Worm (Caenorhabditis elegans) whole organism, L4 larva: ENCODE results near the gene F52C6.3.
"Not testable (repeated sequence)": the region's sequence is repeated elsewhere in the genome, so short reads cannot be mapped to it uniquely, and the experiment has no call there.

ENCODE experiments used
- Y75B8A.6 ChIP-seq: fragments of 200-800 bp; sonication (Bioruptor generic); IDR thresholded peaks from 2 replicates; pipeline ENCODE4 v1.3.6; 2022; ENCODE audit warnings: missing genetic modification reagents, missing genetic modification characterization, missing compliant biosample characterization
- aha-1 ChIP-seq: fragments of 150-350 bp; peaks from one replicate; lab custom pipeline; 2014; ENCODE audit warnings: missing biosample characterization, missing genetic modification characterization
- ama-1 ChIP-seq: fragments of 150-350 bp; optimal IDR thresholded peaks from 2 replicates; lab custom pipeline; 2014; ENCODE audit warnings: inconsistent platforms, mixed read lengths
- ctbp-1 ChIP-seq: fragments of 200-800 bp; sonication (Bioruptor generic); IDR thresholded peaks from 2 replicates; pipeline ENCODE4 v1.3.6; 2022; ENCODE audit warnings: missing genetic modification reagents, missing genetic modification characterization, missing compliant biosample characterization
- daf-16 ChIP-seq, 3 experiments: sonication (generic microtip); optimal IDR thresholded peaks; 2 replicates each; lab custom pipeline; 2016 to 2017; ENCODE audit warnings: missing genetic modification characterization in 3 of 3, missing genetic modification reagents in 3 of 3, mild to moderate bottlenecking in 2 of 3, missing compliant biosample characterization in 2 of 3, missing biosample characterization in 1 of 3, moderate library complexity in 1 of 3
- dmd-6 ChIP-seq: fragments of 200-800 bp; sonication (Bioruptor generic); IDR thresholded peaks from 2 replicates; pipeline ENCODE4 v1.3.6; 2022; ENCODE audit warnings: missing genetic modification reagents, missing genetic modification characterization, missing compliant biosample characterization
- duxl-1 ChIP-seq: sonication (generic microtip); optimal IDR thresholded peaks from 2 replicates; lab custom pipeline; 2016; ENCODE audit warnings: mild to moderate bottlenecking, missing genetic modification characterization, moderate library complexity, missing compliant biosample characterization; ENCODE audit not compliant: poor library complexity
- fkh-10 ChIP-seq: fragments of 150-350 bp; optimal IDR thresholded peaks from 2 replicates; lab custom pipeline; 2014; ENCODE audit warnings: missing biosample characterization, missing genetic modification reagents, missing genetic modification characterization
- hlh-11 ChIP-seq: fragments of 200-800 bp; sonication (Bioruptor generic); optimal IDR thresholded peaks from 2 replicates; lab custom pipeline; 2018; ENCODE audit warnings: mild to moderate bottlenecking, missing genetic modification characterization, missing compliant biosample characterization
- lin-1 ChIP-seq: fragments of 200-800 bp; sonication (Bioruptor generic); IDR thresholded peaks from 2 replicates; pipeline ENCODE4 v1.3.6; 2022; ENCODE audit warnings: missing genetic modification reagents, missing genetic modification characterization, missing compliant biosample characterization
- madf-5 ChIP-seq, 2 experiments: fragments of 200-800 bp; sonication (Bioruptor generic); IDR thresholded peaks; 2 replicates each; pipeline ENCODE4 v1.3.6; 2022; ENCODE audit warnings: missing compliant biosample characterization in 2 of 2, missing genetic modification characterization in 2 of 2
- mdt-29 ChIP-seq: fragments of 200-800 bp; sonication (Bioruptor generic); IDR thresholded peaks from 2 replicates; pipeline ENCODE4 v1.3.6; 2022; ENCODE audit warnings: missing genetic modification reagents, missing genetic modification characterization, missing compliant biosample characterization
- mxl-3 ChIP-seq: fragments of 200-800 bp; sonication (Bioruptor generic); optimal IDR thresholded peaks from 2 replicates; lab custom pipeline; 2018; ENCODE audit warnings: mild to moderate bottlenecking, missing genetic modification characterization, missing compliant biosample characterization
- nhr-102 ChIP-seq: sonication (generic microtip); optimal IDR thresholded peaks from 2 replicates; lab custom pipeline; 2016; ENCODE audit warnings: mild to moderate bottlenecking, missing genetic modification characterization, moderate library complexity, missing compliant biosample characterization
- nhr-11 ChIP-seq: fragments of 150-350 bp; optimal IDR thresholded peaks from 2 replicates; lab custom pipeline; 2014; ENCODE audit warnings: missing biosample characterization, missing genetic modification characterization
- nhr-28 ChIP-seq: fragments of 150-350 bp; optimal IDR thresholded peaks from 2 replicates; lab custom pipeline; 2014; ENCODE audit warnings: missing biosample characterization, missing genetic modification characterization
- nhr-42 ChIP-seq: fragments of 200-800 bp; sonication (Bioruptor generic); IDR thresholded peaks from 2 replicates; pipeline ENCODE4 v1.3.6; 2022; ENCODE audit warnings: missing genetic modification characterization, missing compliant biosample characterization
- nhr-48 ChIP-seq: sonication (generic microtip); optimal IDR thresholded peaks from 2 replicates; lab custom pipeline; 2016; ENCODE audit warnings: mild to moderate bottlenecking, missing genetic modification characterization, missing compliant biosample characterization
- nhr-6 ChIP-seq: fragments of 150-350 bp; optimal IDR thresholded peaks from 2 replicates; lab custom pipeline; 2014; ENCODE audit warnings: missing biosample characterization, missing genetic modification characterization
- nhr-76 ChIP-seq: fragments of 150-350 bp; optimal IDR thresholded peaks from 2 replicates; lab custom pipeline; 2014; ENCODE audit warnings: missing biosample characterization, missing genetic modification characterization
- nhr-77 ChIP-seq: fragments of 150-350 bp; optimal IDR thresholded peaks from 2 replicates; lab custom pipeline; 2014; ENCODE audit warnings: missing biosample characterization, missing genetic modification characterization
- php-3 ChIP-seq: fragments of 200-800 bp; sonication (Bioruptor generic); IDR thresholded peaks from 2 replicates; pipeline ENCODE4 v1.3.6; 2022; ENCODE audit warnings: missing genetic modification reagents, missing genetic modification characterization, missing compliant biosample characterization
- pqm-1 ChIP-seq: sonication (generic microtip); optimal IDR thresholded peaks from 2 replicates; lab custom pipeline; 2017; ENCODE audit warnings: missing biosample characterization, missing genetic modification characterization
- saeg-2 ChIP-seq: fragments of 200-800 bp; sonication (Bioruptor generic); IDR thresholded peaks from 2 replicates; pipeline ENCODE4 v1.3.6; 2022; ENCODE audit warnings: missing genetic modification reagents, missing genetic modification characterization, missing compliant biosample characterization
- set-16 ChIP-seq: fragments of 200-800 bp; sonication (Bioruptor generic); IDR thresholded peaks from 2 replicates; pipeline ENCODE4 v1.3.6; 2022; ENCODE audit warnings: missing genetic modification reagents, missing genetic modification characterization, missing compliant biosample characterization
- skn-1 ChIP-seq: fragments of 150-350 bp; optimal IDR thresholded peaks from 2 replicates; lab custom pipeline; 2014; ENCODE audit warnings: missing biosample characterization, missing genetic modification characterization
- spr-1 ChIP-seq: sonication (generic microtip); optimal IDR thresholded peaks from 2 replicates; lab custom pipeline; 2016; ENCODE audit warnings: mild to moderate bottlenecking, missing genetic modification characterization, missing compliant biosample characterization
- tag-97 ChIP-seq: fragments of 200-800 bp; sonication (Bioruptor generic); IDR thresholded peaks from 2 replicates; pipeline ENCODE4 v1.3.6; 2022; ENCODE audit warnings: missing genetic modification characterization, missing compliant biosample characterization
- tra-1 ChIP-seq: fragments of 200-800 bp; sonication (Bioruptor generic); IDR thresholded peaks from 2 replicates; pipeline ENCODE4 v1.3.6; 2022; ENCODE audit warnings: missing genetic modification reagents, missing genetic modification characterization, missing compliant biosample characterization
- unc-62 ChIP-seq, 3 experiments: fragments of 150-350 bp in 1 of 3; sonication (generic microtip); optimal IDR thresholded peaks in 2 of 3; peaks in 1 of 3; 1 replicate in 1 of 3; 2 replicates in 2 of 3; lab custom pipeline; 2014 to 2017; ENCODE audit warnings: missing biosample characterization in 3 of 3, missing genetic modification characterization in 3 of 3, missing genetic modification reagents in 3 of 3, missing genotype in 1 of 3
- vab-7 ChIP-seq: fragments of 200-800 bp; sonication (Bioruptor generic); IDR thresholded peaks from 2 replicates; pipeline ENCODE4 v1.3.6; 2022; ENCODE audit warnings: missing genetic modification reagents, missing genetic modification characterization, missing compliant biosample characterization

Gene F52C6.3

ce11 chrII:1948393-1948792 lies 23.8 kb downstream of the F52C6.3 start, which contains the start of gene ZK250.2:
Gene ZK250.2 (plus strand): TSS chrII:1948693.
- TF ChIP-seq mdt-29 (GFP tag; lab: Robert Waterston, UW); nhr-102 (tag; lab: Kevin White, UChicago); tag-97 (GFP tag; lab: Robert Waterston, UW): not testable (repeated sequence)

ce11 chrII:1949119-1949518 lies 24.6 kb downstream of the F52C6.3 start:
- TF ChIP-seq Y75B8A.6 (GFP tag; lab: Robert Waterston, UW) (0 out of 2 replicates have a peak, but pooled peaks have one; percentile 64), nhr-76 (tag; lab: Kevin White, UChicago) (no peak), spr-1 (no peak), nhr-102 (tag; lab: Kevin White, UChicago) (no peak), saeg-2 (GFP tag; lab: Robert Waterston, UW) (no peak), pqm-1 (tag; lab: Kevin White, UChicago) (peak; percentile 87), nhr-77 (tag; lab: Kevin White, UChicago) (peak; percentile 48), nhr-48 (no peak), nhr-42 (no peak), php-3 (GFP tag; lab: Robert Waterston, UW) (peak; percentile 88), set-16 (GFP tag; lab: Robert Waterston, UW) (no peak), daf-16 (GFP tag; optimal IDR thresholded peaks at IDR 0.05; lab: Kevin White, UChicago) (no peak), daf-16 (tag; optimal IDR thresholded peaks at IDR 0.05; lab: Kevin White, UChicago) (peak; percentile 61), dmd-6 (GFP tag; lab: Robert Waterston, UW) (peak; percentile 92), ama-1 (lab: Kevin White, UChicago) (no peak), madf-5 (GFP tag; IDR thresholded peaks at IDR 0.05; lab: Robert Waterston, UW) (no peak), hlh-11 (tag; lab: Kevin White, UChicago) (peak; percentile 78), lin-1 (GFP tag; lab: Robert Waterston, UW) (peak; percentile 96), fkh-10 (GFP tag; lab: Kevin White, UChicago) (no peak), nhr-6 (tag; lab: Kevin White, UChicago) (peak; percentile 5), duxl-1 (tag; lab: Kevin White, UChicago) (peak; percentile 79), skn-1 (tag; lab: Kevin White, UChicago) (no peak), aha-1 (peak; percentile 26), mxl-3 (GFP tag; lab: Kevin White, UChicago) (peak; percentile 12), nhr-28 (peak; percentile 83), vab-7 (GFP tag; lab: Robert Waterston, UW) (no peak), tra-1 (peak; percentile 88)

- TF ChIP-seq nhr-11 (tag; lab: Kevin White, UChicago); unc-62 (GFP tag; optimal IDR thresholded peaks at IDR 0.05 in 1 of 2; lab: Kevin White, UChicago); unc-62 (tag; optimal IDR thresholded peaks at IDR 0.05; lab: Kevin White, UChicago); ctbp-1 (GFP tag; lab: Robert Waterston, UW): not testable (repeated sequence)
Observed at ce11 chrII:1955568-1955967, 31.0 kb downstream of the F52C6.3 start, which contains the start of gene math-49. Gene math-49 (minus strand): TSS chrII:1955668.
